Worm (Caenorhabditis elegans): Measurements from ENCODE around the gene idpp-6.

ce11 chrX:6782857-6783256, at the start of gene idpp-6:
- TF ChIP-seq sea-2 (GFP tag; optimal IDR thresholded peaks at IDR 0.05) (no peak), elt-3 (tag; optimal IDR thresholded peaks at IDR 0.05) (no peak), pqm-1 (tag; optimal IDR thresholded peaks at IDR 0.05) (no peak), unc-62 (GFP tag; optimal IDR thresholded peaks at IDR 0.05) (no peak), fos-1 (tag; optimal IDR thresholded peaks at IDR 0.05) (no peak), skn-1 (tag; optimal IDR thresholded peaks at IDR 0.05) (no peak), unc-39 (tag; optimal IDR thresholded peaks at IDR 0.05) (no peak)

Measured in whole organism, L3 larva.